Fruit fly (Drosophila melanogaster) whole organism, prepupa: ENCODE results near the gene CG13643.

Experiments used
- CG10669 ChIP-seq: fragments of 200-800 bp; sonication (Bioruptor generic); optimal IDR thresholded peaks from 3 replicates; lab custom pipeline; 2018; ENCODE audit warnings: missing biosample characterization, mild to moderate bottlenecking, missing genetic modification characterization, moderate library complexity
- CG11762 ChIP-seq: fragments of 200-800 bp; sonication (Bioruptor generic); optimal IDR thresholded peaks from 3 replicates; lab custom pipeline; 2016; ENCODE audit warnings: missing biosample characterization, missing genetic modification characterization; ENCODE audit not compliant: insufficient read depth
- CG6163 ChIP-seq: fragments of 200-800 bp; sonication (Bioruptor generic); IDR thresholded peaks from 3 replicates; pipeline ENCODE4 v1.3.6; 2022; ENCODE audit warnings: missing biosample characterization, missing genetic modification characterization
- CG8319 ChIP-seq: fragments of 200-800 bp; sonication (Bioruptor generic); optimal IDR thresholded peaks from 3 replicates; lab custom pipeline; 2016; ENCODE audit warnings: missing biosample characterization, missing genetic modification characterization
- Eip78C ChIP-seq: fragments of 200-800 bp; sonication (Bioruptor generic); peaks from one replicate; lab custom pipeline; 2016; ENCODE audit warnings: missing biosample characterization, missing genetic modification characterization
- Ets96B ChIP-seq: fragments of 200-800 bp; optimal IDR thresholded peaks from 2 replicates; lab custom pipeline; 2019; ENCODE audit warnings: missing biosample characterization, mild to moderate bottlenecking, missing genetic modification characterization, moderate library complexity
- Lpt ChIP-seq: fragments of 200-800 bp; sonication (Bioruptor generic); optimal IDR thresholded peaks from 3 replicates; lab custom pipeline; 2016; ENCODE audit warnings: missing biosample characterization, missing genetic modification characterization
- acj6 ChIP-seq: fragments of 200-800 bp; sonication (Bioruptor generic); optimal IDR thresholded peaks from 3 replicates; lab custom pipeline; 2016; ENCODE audit warnings: missing biosample characterization, missing genetic modification characterization
- dac ChIP-seq: fragments of 200-800 bp; sonication (Bioruptor generic); optimal IDR thresholded peaks from 2 replicates; lab custom pipeline; 2017; ENCODE audit warnings: missing biosample characterization, mild to moderate bottlenecking, missing genetic modification characterization
- net ChIP-seq: fragments of 200-800 bp; sonication (Bioruptor generic); optimal IDR thresholded peaks from 3 replicates; lab custom pipeline; 2016; ENCODE audit warnings: missing biosample characterization, missing genetic modification characterization
- spab ChIP-seq: fragments of 200-800 bp; sonication (Bioruptor generic); optimal IDR thresholded peaks from 2 replicates; lab custom pipeline; 2017; ENCODE audit warnings: missing biosample characterization, mild to moderate bottlenecking, missing genetic modification characterization, missing genetic modification reagents
- svp ChIP-seq: fragments of 200-800 bp; sonication (Bioruptor generic); peaks from one replicate; lab custom pipeline; 2016; ENCODE audit warnings: missing biosample characterization, missing genetic modification characterization

DNA sequence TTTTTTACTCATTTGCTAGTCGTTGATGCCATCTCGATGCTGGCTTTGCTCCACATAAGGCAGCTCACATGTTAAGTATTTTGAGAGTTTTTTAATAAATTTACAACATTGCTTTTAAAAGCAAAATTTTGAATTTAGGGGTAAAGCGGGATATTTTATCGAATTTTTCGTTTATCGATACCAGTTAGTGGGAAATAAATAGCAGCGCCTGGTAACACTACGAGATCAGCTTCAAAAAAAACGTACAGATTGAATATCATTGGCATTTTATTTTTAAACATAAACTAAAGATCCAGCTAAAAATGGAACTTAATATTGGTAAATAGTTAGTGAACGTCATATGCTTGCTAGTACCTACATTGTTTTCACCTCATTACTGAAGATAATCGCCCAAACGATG, 16.5 kb upstream of the CG13643 start, which contains the start of gene Mink:
- TF ChIP-seq spab (GFP tag; lab: Kevin White, UChicago) (no peak), svp (no peak), CG10669 (GFP tag; lab: Kevin White, UChicago) (no peak), Ets96B (tag; lab: Kevin White, UChicago) (no peak), CG11762 (GFP tag; lab: Kevin White, UChicago) (no peak), dac (GFP tag; lab: Kevin White, UChicago) (no peak), Eip78C (GFP tag; lab: Kevin White, UChicago) (no peak), Lpt (GFP tag; lab: Kevin White, UChicago) (no peak), CG6163 (GFP tag; lab: Robert Waterston, UW) (no peak), CG8319 (GFP tag; lab: Kevin White, UChicago) (no peak), net (GFP tag; lab: Kevin White, UChicago) (no peak), acj6 (GFP tag; lab: Kevin White, UChicago) (no peak)
